Fruit fly (Drosophila melanogaster) whole organism, adult: Measurements from ENCODE around the gene klu.

ENCODE experiments used
- CG11617 ChIP-seq: fragments of 200-800 bp; sonication (Bioruptor generic); optimal IDR thresholded peaks from 2 replicates; lab custom pipeline; 2017; ENCODE audit warnings: mild to moderate bottlenecking, missing biosample characterization, missing genetic modification reagents, missing genetic modification characterization
- CG12768 ChIP-seq: fragments of 200-800 bp; sonication (Bioruptor generic); optimal IDR thresholded peaks from 2 replicates; lab custom pipeline; 2017; ENCODE audit warnings: missing biosample characterization, missing genetic modification characterization, mild to moderate bottlenecking, moderate library complexity, missing genetic modification reagents
- CG14711 ChIP-seq: fragments of 200-800 bp; sonication (Bioruptor generic); optimal IDR thresholded peaks from 2 replicates; lab custom pipeline; 2018; ENCODE audit warnings: missing biosample characterization, mild to moderate bottlenecking, missing genetic modification characterization, moderate library complexity
- CG1620 ChIP-seq: fragments of 200-800 bp; sonication (Bioruptor generic); optimal IDR thresholded peaks from 2 replicates; lab custom pipeline; 2016; ENCODE audit warnings: missing biosample characterization, missing genetic modification characterization
- CG33017 ChIP-seq: fragments of 200-800 bp; sonication (Bioruptor generic); optimal IDR thresholded peaks from 2 replicates; lab custom pipeline; 2018; ENCODE audit warnings: missing biosample characterization, mild to moderate bottlenecking, missing genetic modification characterization, moderate library complexity
- CG5204 ChIP-seq: fragments of 200-800 bp; sonication (Bioruptor generic); optimal IDR thresholded peaks from 2 replicates; lab custom pipeline; 2016; ENCODE audit warnings: missing biosample characterization, missing genetic modification characterization
- CG7045 ChIP-seq: fragments of 200-800 bp; sonication (Bioruptor generic); optimal IDR thresholded peaks from 2 replicates; lab custom pipeline; 2017; ENCODE audit warnings: missing biosample characterization, mild to moderate bottlenecking, missing genetic modification characterization
- CG7101 ChIP-seq: fragments of 200-800 bp; sonication (Bioruptor generic); optimal IDR thresholded peaks from 2 replicates; lab custom pipeline; 2018; ENCODE audit warnings: missing biosample characterization, mild to moderate bottlenecking, missing genetic modification characterization, moderate library complexity
- Clk ChIP-seq: fragments of 200-800 bp; sonication (Bioruptor generic); optimal IDR thresholded peaks from 2 replicates; lab custom pipeline; 2017; ENCODE audit warnings: missing biosample characterization, missing genetic modification characterization
- Crg-1 ChIP-seq: fragments of 200-800 bp; sonication (Bioruptor generic); optimal IDR thresholded peaks from 2 replicates; lab custom pipeline; 2016; ENCODE audit warnings: missing biosample characterization, missing genetic modification characterization
- Hr96 ChIP-seq: fragments of 200-800 bp; sonication (Bioruptor generic); optimal IDR thresholded peaks from 2 replicates; lab custom pipeline; 2016; ENCODE audit warnings: missing biosample characterization, missing genetic modification characterization
- Mnt ChIP-seq: fragments of 200-800 bp; sonication (Bioruptor generic); optimal IDR thresholded peaks from 2 replicates; lab custom pipeline; 2016; ENCODE audit warnings: missing biosample characterization, mild to moderate bottlenecking, missing genetic modification characterization
- bab1 ChIP-seq: fragments of 200-800 bp; sonication (Bioruptor generic); optimal IDR thresholded peaks from 3 replicates; lab custom pipeline; 2019; ENCODE audit warnings: missing biosample characterization, mild to moderate bottlenecking, missing genetic modification characterization, moderate library complexity
- cic ChIP-seq: fragments of 200-800 bp; sonication (Bioruptor generic); optimal IDR thresholded peaks from 2 replicates; lab custom pipeline; 2017; ENCODE audit warnings: missing biosample characterization, mild to moderate bottlenecking, missing genetic modification characterization, moderate library complexity
- cnc ChIP-seq, 2 experiments: fragments of >200 bp; optimal IDR thresholded peaks; 2 replicates each; lab custom pipeline; 2017
- kay ChIP-seq: fragments of 200-800 bp; sonication (Bioruptor generic); peaks from one replicate; lab custom pipeline; 2016; ENCODE audit warnings: missing biosample characterization, missing genetic modification characterization, borderline replicate concordance
- ovo ChIP-seq: fragments of 200-800 bp; sonication (Bioruptor generic); optimal IDR thresholded peaks from 2 replicates; lab custom pipeline; 2016; ENCODE audit warnings: missing biosample characterization, missing genetic modification characterization
- pad ChIP-seq: fragments of 200-800 bp; sonication (Bioruptor generic); optimal IDR thresholded peaks from 3 replicates; lab custom pipeline; 2017; ENCODE audit warnings: missing biosample characterization, missing genetic modification characterization, mild to moderate bottlenecking, moderate library complexity, missing genetic modification reagents
- toe ChIP-seq: fragments of 200-800 bp; sonication (Bioruptor generic); optimal IDR thresholded peaks from 2 replicates; lab custom pipeline; 2016; ENCODE audit warnings: missing biosample characterization, missing genetic modification characterization

The klu gene

DNA sequence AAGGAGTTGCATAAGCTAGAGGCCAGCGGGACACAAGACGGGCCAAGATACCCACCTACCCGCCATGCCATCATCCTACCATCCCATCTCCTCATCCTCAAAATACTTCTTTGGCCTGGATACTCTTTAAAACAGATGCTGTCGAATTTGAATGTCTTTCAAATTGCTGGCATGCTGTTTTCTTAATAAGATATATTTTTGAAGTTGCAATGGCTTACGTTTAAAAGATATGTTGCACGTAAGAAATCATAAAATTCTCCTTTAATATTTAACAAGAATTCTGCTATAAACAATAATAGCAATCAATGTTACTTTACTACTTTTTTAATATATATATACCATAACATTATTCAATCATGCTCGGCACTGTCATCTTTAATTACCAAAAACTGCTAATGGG is 41.0 kb downstream of the klu start:
- TF ChIP-seq Clk (GFP tag; lab: Kevin White, UChicago) (no peak), Mnt (GFP tag; lab: Kevin White, UChicago) (no peak), cnc (optimal IDR thresholded peaks at IDR 0.05; lab: Kevin White, UChicago) (no peak), pad (GFP tag; lab: Kevin White, UChicago) (no peak), Crg-1 (GFP tag; lab: Kevin White, UChicago) (no peak), cic (no peak), CG14711 (no peak), ovo (GFP tag; lab: Kevin White, UChicago) (no peak), CG7101 (tag; lab: Kevin White, UChicago) (no peak), CG7045 (GFP tag; lab: Kevin White, UChicago) (no peak), CG12768 (no peak), kay (GFP tag; lab: Kevin White, UChicago) (no peak), CG5204 (GFP tag; lab: Kevin White, UChicago) (no peak), toe (GFP tag; lab: Kevin White, UChicago) (no peak)

DNA sequence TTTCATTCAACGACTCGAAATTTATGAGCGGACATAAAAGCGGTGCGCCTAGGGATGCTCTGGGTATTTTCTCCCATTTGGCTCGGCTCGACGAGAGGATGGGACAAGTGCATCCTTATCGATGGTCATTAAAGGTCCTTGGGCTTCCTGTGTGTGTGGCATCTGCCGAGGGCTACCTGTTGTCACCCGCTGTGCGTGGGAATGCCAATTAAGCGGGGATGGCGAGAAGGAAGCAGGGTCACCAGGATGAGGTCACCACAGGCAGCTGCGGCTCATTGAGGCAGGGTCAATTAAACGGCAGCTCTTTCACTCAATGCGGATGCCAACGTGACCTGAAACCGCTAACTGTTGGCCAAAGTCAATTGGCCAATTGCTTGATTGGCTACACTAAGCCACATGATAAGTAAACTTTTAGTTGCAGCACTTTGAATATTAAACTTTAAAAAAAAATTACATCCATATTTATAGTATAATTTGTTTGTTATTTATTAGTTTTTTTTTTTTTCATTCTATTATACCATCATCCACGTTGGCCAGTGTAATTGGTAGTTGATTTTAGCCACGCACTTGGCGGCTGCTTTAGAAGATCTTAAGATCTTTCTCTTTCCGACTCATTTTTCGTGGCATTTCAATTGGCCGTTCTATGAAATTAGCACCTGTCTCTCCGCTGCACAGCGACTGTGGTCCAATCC is 42.2 kb downstream of the klu start:
- TF ChIP-seq kay (GFP tag; lab: Kevin White, UChicago): no peak
- no peak for TF ChIP-seq toe (GFP tag; lab: Kevin White, UChicago)
- TF ChIP-seq CG12768: no peak
- no peak for TF ChIP-seq Clk (GFP tag; lab: Kevin White, UChicago)
- no peak for TF ChIP-seq CG33017 (tag; lab: Kevin White, UChicago)
- no peak for TF ChIP-seq CG14711
- TF ChIP-seq cic: no peak
- TF ChIP-seq CG7045 (GFP tag; lab: Kevin White, UChicago): no peak
- no peak for TF ChIP-seq CG7101 (tag; lab: Kevin White, UChicago)
- no peak for TF ChIP-seq CG5204 (GFP tag; lab: Kevin White, UChicago)
- TF ChIP-seq CG11617 (GFP tag; lab: Kevin White, UChicago): no peak
- TF ChIP-seq ovo (GFP tag; lab: Kevin White, UChicago): no peak
- no peak for TF ChIP-seq Hr96 (GFP tag; lab: Kevin White, UChicago)
- TF ChIP-seq bab1 (GFP tag; lab: Kevin White, UChicago): no peak

DNA sequence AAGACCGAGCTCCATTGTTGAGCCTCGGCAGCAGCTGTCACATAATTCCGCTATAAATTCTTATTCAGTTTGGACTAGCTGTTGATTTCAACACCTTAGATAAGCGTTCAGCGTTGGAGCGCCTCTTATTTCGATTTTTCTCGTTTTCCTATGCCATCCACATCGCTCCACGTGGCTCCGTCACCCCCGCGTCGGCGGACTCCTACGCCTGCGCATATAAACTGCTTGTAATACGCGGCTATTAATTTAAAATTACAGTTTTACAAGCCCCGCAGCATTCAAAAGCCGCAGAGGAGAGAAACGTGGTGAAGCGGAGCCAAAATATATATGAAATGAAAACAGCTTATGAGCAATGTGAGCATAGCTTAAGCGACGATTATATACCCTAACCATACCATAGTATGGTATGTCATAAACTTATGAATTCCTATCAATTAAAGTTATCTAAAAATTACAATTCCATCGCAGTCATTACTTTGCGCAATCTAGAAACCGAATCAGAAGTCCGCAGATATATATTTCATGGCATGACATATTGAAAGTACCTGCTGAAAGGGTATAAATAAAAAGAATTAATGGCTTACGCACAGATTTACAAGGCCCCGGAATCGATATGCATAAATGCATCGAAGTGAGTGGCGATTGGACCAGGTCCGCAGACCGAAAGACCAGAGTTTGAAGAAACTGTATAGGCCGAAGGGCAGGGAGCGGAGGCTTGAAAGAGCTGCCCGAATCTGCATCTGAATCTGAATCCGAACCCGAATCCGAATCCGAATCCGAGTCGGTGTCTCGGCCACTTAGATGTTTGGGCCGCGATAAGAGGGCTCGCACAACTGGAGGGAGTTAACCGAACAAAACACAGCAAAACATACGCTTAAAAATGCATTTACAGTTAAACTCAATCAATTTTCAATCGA is 43.0 kb downstream of the klu start:
- TF ChIP-seq CG33017 (tag; lab: Kevin White, UChicago): no peak
- TF ChIP-seq bab1 (GFP tag; lab: Kevin White, UChicago): no peak
- TF ChIP-seq kay (GFP tag; lab: Kevin White, UChicago): no peak
- no peak for TF ChIP-seq Crg-1 (GFP tag; lab: Kevin White, UChicago)
- TF ChIP-seq CG11617 (GFP tag; lab: Kevin White, UChicago): no peak
- no peak for TF ChIP-seq CG7045 (GFP tag; lab: Kevin White, UChicago)

DNA sequence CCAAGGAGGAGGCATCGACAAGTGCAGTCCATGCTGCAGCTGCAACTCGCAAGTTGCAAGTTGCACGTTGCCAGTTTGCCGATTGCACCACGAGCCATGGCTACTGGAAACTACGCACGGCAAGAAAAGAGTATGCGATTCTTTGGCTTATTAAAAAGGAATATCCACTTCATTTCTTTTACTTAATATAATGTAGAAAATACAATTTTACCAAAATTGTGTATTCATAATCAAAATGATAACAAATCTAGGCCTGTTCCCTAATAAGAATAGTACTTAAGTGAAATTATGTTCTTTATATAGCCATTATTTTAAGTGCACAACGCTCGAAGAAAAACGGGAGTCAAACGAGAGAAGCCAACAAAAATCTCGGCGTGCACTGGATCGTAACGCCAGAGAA is 45.0 kb downstream of the klu start:
- TF ChIP-seq cic: no peak
- no peak for TF ChIP-seq toe (GFP tag; lab: Kevin White, UChicago)
- no peak for TF ChIP-seq CG12768
- TF ChIP-seq Crg-1 (GFP tag; lab: Kevin White, UChicago): no peak
- no peak for TF ChIP-seq Mnt (GFP tag; lab: Kevin White, UChicago)
- TF ChIP-seq CG1620: no peak
- no peak for TF ChIP-seq CG33017 (tag; lab: Kevin White, UChicago)
- TF ChIP-seq CG14711: no peak
- TF ChIP-seq Clk (GFP tag; lab: Kevin White, UChicago): no peak
- TF ChIP-seq bab1 (GFP tag; lab: Kevin White, UChicago): no peak
- no peak for TF ChIP-seq Hr96 (GFP tag; lab: Kevin White, UChicago)
- no peak for TF ChIP-seq cnc (optimal IDR thresholded peaks at IDR 0.05; lab: Kevin White, UChicago)
- TF ChIP-seq CG7101 (tag; lab: Kevin White, UChicago): no peak

DNA sequence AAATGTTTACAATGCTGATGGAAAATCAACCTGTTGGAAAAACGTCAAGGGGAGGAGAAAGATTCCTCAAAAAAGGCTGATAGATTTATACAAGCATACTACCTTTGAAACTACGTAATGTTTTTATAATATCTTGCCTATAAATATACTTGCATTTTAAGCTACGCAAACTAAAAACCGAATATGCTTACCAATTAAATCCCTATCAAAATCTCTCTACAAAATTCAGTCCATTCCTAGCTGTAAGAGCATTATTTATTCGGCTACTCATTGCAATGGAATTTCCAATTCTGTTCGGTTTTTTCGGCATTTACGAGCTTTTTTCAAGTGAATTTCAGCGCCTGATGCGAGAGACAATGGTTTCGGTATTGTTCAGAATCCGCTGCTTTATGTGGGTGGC is 46.3 kb downstream of the klu start:
- TF ChIP-seq CG7101 (tag; lab: Kevin White, UChicago) (no peak), Clk (GFP tag; lab: Kevin White, UChicago) (no peak), cnc (optimal IDR thresholded peaks at IDR 0.05; lab: Kevin White, UChicago) (no peak), CG5204 (GFP tag; lab: Kevin White, UChicago) (no peak), CG12768 (no peak), Mnt (GFP tag; lab: Kevin White, UChicago) (no peak), CG11617 (GFP tag; lab: Kevin White, UChicago) (no peak), ovo (GFP tag; lab: Kevin White, UChicago) (no peak), CG7045 (GFP tag; lab: Kevin White, UChicago) (no peak), bab1 (GFP tag; lab: Kevin White, UChicago) (no peak), toe (GFP tag; lab: Kevin White, UChicago) (no peak), Hr96 (GFP tag; lab: Kevin White, UChicago) (no peak)
